Worm (Caenorhabditis elegans): Measurements from ENCODE around the gene hif-1.

hif-1 gene

ce11 chrV:20770061-20770460, 10.1 kb upstream of the hif-1 start, which contains the start of gene elp-1:
Gene elp-1, minus strand, starts transcription at chrV:20770161.
- TF ChIP-seq unc-62 (GFP tag; optimal IDR thresholded peaks at IDR 0.05) = no peak

ce11 chrV:20770846-20771245, 9.4 kb upstream of the hif-1 start:
- TF ChIP-seq unc-62 (GFP tag; optimal IDR thresholded peaks at IDR 0.05) = no peak

DNA sequence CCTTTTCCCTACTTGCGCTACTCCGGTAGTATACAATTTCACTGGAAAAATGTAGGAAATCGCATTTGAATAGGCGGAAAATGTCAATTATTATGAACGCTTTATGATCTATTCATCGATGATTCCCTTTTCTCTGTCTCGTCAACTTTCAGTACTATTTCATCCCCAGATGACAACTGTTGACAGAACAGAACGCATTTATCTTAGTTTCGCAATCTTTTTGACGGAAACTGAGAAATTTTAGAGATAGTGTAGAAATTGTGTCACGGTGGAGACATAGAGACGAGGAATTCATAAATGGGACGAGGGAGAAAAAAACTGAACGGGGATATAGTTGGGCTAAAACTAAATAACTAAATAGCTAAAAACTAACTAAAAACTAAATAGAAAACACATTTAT, 8.5 kb upstream of the hif-1 start:
- TF ChIP-seq unc-62 (GFP tag; optimal IDR thresholded peaks at IDR 0.05) = no peak

DNA sequence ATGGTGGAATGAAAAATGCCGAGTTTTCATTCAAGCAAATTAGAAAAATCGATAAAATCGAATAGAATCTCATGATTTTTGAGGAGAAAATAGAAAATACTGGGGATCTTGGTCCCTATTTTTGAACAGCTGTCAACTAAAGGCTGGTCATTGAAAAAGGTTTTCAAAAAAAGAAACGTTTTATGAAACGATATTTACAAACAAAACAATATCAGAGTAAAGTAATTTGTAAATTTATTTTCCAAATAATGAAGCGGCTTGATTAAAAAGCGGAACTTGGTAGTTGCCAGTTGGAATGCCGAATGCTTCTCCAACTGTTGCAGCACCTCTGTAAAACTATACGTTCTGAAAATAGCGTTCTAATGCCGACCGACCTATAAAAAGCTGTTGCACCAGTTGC, 6.6 kb upstream of the hif-1 start, which contains the start of gene F38A6.5:
Gene F38A6.5 (minus strand): TSS at position 101 of the 400 bp plus-strand sequence.
- TF ChIP-seq unc-62 (GFP tag; optimal IDR thresholded peaks at IDR 0.05) = no peak

DNA sequence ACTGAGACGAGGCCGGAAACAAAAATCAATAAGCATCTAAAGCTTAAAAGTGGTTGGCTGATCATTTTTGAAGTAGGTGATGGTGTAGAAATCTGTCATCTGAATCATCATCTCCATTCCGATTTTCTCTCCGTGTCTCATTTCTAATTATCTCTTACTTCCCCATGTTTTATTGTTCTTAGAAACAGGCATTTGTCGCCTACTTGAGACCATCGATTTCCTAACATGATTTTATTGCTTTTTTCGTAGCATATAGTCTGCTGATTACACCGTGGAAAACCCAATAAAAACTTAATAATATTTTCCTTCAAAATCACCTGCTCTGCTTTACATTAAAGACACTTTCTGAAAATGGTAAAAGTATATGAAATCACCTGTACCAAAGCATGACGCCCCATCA, 4.9 kb upstream of the hif-1 start, which contains the start of gene F38A6.4:
Gene F38A6.4 (minus strand): TSS at position 101 of the 400 bp plus-strand sequence.
- TF ChIP-seq unc-62 (GFP tag; optimal IDR thresholded peaks at IDR 0.05) = no peak

- TF ChIP-seq unc-62 (GFP tag; optimal IDR thresholded peaks at IDR 0.05) = no peak
Measured at ce11 chrV:20776761-20777160, 3.4 kb upstream of the hif-1 start.

ce11 chrV:20778257-20778697, 1.9 kb upstream of the hif-1 start:
- no peak for TF ChIP-seq unc-62 (GFP tag; optimal IDR thresholded peaks at IDR 0.05)

DNA sequence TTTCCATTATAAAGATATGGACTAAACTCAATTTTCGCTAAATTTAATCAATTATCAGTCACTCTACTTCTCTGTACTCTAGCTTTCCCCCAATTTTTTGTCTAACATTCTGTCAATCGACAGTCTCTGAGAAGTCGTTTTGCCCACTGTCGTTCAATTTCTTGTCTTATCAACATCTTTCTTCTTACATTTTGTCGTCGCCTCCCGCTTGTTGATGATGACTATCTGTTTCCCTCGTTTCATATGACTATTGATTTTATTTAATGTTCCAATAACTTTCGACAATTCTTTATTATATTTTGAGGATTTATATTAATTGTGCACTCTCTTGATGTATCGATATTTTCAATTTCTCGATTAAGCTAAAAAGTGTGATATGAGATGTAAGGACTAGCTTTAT, 1.3 kb upstream of the hif-1 start:
- no peak for TF ChIP-seq unc-62 (GFP tag; optimal IDR thresholded peaks at IDR 0.05)

DNA sequence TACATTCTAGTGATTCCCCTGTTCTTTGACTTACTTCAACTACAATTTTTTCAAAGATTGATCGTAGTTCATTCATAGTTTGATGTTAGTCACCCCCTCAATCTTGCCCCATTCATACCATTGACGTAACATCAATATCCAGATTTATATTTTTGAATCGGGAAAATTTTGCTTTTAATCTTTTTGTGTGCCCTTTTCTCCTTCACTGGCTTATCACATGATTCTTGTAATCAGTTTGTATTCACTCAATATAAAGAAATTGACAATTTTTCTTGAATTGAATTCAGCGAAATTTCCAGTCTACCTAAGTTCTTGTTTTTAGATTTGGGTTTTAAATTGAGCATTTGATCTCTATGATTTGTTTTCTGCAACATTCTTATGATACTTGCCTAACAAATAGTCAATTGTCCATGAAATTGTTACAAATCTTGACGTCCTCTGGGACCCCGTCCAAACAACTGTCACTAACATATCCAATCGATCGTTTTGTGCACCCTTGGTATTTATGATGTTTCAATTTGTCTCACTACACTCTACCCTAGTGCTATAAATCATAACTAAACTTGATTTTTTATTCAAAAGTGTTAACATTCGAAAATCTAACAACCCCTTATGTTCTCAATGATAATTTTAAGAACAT, 380 bp upstream of the hif-1 start:
- no peak for TF ChIP-seq unc-62 (GFP tag; optimal IDR thresholded peaks at IDR 0.05)

ce11 chrV:20781346-20781952, 1.2 kb downstream of the hif-1 start:
- TF ChIP-seq unc-62 (GFP tag; optimal IDR thresholded peaks at IDR 0.05) = no peak

DNA sequence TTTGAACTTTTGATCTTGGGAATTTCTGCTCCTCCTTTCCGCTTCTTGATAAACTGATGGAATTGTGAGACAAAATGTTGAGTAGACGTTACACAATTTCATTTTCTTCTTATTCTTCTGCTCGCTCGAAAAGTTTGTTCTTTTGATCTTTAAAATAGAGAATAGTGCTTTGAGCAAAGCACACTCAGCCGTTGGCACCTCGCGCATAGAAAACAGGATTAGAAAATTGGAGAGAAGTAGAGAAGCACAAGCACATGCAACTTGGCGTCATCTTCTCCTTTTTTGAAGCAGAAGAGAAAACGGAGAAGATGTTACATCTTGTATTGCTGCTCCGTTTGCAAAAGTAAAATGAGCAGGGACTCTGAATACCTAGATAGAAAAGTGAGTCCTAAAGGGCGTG, 2.0 kb downstream of the hif-1 start:
- no peak for TF ChIP-seq unc-62 (GFP tag; optimal IDR thresholded peaks at IDR 0.05)

DNA sequence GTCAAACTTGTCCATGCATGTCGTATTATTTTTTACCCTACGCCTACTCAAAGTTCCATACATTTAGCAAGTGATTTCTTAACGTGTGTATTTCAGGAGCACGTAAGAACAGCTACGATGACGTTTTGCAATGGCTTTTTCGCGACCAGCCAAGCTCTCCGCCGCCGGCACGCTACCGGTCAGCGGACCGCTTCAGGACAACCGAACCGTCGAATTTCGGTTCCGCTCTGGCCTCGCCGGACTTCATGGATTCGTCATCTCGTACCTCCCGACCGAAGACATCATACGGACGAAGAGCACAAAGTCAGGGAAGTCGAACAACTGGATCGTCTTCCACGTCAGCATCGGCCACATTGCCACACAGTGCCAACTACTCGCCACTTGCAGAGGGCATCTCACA, 3.4 kb downstream of the hif-1 start:
- TF ChIP-seq unc-62 (GFP tag; optimal IDR thresholded peaks at IDR 0.05) = no peak

DNA sequence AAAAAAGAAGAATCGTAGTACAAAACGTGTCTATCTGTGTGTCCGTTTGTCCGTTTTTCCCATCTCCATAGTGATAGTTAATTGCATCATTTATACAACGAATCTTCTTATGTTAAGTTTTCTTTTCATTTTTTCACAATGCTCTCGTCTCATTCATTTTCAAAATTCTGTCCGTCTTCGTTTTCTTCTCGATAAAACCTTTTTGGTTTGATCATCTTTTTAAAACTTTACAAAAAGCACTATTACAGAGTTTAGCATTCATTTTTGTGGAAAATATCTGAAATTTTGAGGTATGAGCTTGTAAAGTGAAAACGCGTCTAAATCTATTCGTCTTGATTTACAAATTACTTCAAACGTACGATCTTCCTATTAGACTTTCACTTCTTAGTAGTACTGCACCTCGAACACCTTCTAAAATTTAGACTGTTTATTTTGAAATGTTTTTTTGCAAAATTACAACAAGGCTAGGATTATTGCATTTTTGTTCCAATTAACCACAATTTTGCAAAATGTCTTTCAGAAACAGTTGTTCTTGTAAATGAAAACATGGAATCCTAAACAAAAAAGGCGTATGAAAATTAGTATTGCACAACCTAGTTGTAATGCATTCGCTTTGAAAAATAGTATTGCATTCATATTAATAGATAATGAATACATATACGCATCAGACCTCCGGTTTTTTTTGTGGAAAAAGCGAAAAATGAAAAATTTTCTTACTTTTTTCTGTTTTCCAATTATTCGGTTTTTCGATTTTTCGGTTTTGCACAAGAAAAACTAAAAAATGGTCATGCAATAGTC, 5.0 kb downstream of the hif-1 start:
- TF ChIP-seq unc-62 (GFP tag; optimal IDR thresholded peaks at IDR 0.05) = no peak

ce11 chrV:20785848-20786225, 5.6 kb downstream of the hif-1 start:
- no peak for TF ChIP-seq unc-62 (GFP tag; optimal IDR thresholded peaks at IDR 0.05)

DNA sequence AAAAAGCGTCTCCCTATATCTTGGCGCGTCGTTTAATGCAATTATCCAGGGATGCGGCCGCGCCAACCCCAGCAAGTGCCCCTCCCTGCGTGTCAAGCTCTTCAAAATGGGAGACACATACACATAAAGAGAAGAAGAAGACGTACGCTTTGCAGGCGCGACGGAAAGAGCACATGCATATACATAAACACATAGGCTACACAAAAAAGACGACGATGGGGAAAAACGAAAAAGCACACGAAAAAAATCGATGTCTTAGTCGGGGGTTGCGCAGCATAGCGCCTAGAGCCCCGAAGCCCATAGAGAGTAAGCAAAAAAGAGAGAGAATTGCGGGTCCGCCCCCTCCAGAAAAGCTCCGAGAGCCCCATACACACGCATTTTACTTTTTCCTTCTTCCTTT, 8.9 kb downstream of the hif-1 start, which contains the start of gene tpan-1:
Gene tpan-1 (plus strand): TSS at position 398 of the 400 bp plus-strand sequence.
- no peak for TF ChIP-seq unc-62 (GFP tag; optimal IDR thresholded peaks at IDR 0.05)

ce11 chrV:20790011-20790410, 9.8 kb downstream of the hif-1 start, which contains the start of gene Y44A6D.1:
Gene Y44A6D.1, minus strand, starts transcription at chrV:20790033.
- no peak for TF ChIP-seq unc-62 (GFP tag; optimal IDR thresholded peaks at IDR 0.05)
